Fruit fly (Drosophila melanogaster) whole organism, embryonic: ENCODE measurements around the gene CG10621.

Experiments
- Adf1 ChIP-seq: fragments of 200-800 bp; sonication (Bioruptor generic); IDR thresholded peaks from 2 replicates; pipeline ENCODE4 v1.3.6; 2022; ENCODE audit warnings: missing biosample characterization, missing genetic modification characterization
- Atf6 ChIP-seq: fragments of 200-800 bp; sonication (Bioruptor generic); IDR thresholded peaks from 2 replicates; pipeline ENCODE4 v1.3.6; 2022; ENCODE audit warnings: missing biosample characterization, missing genetic modification characterization
- B-H2 ChIP-seq: fragments of 200-800 bp; sonication (Bioruptor generic); optimal IDR thresholded peaks from 2 replicates; lab custom pipeline; 2018; ENCODE audit warnings: missing biosample characterization, mild to moderate bottlenecking, missing genetic modification characterization
- CG10209 ChIP-seq: fragments of 200-800 bp; sonication (Bioruptor generic); optimal IDR thresholded peaks from 3 replicates; lab custom pipeline; 2017; ENCODE audit warnings: missing biosample characterization, mild to moderate bottlenecking, missing genetic modification characterization, missing genetic modification reagents
- CG10321 ChIP-seq: fragments of 200-800 bp; sonication (Bioruptor generic); IDR thresholded peaks from 2 replicates; pipeline ENCODE4 v1.3.6; 2022; ENCODE audit warnings: missing biosample characterization, missing genetic modification characterization
- CG11723 ChIP-seq: fragments of 200-800 bp; sonication (Bioruptor generic); optimal IDR thresholded peaks from 2 replicates; lab custom pipeline; 2017; ENCODE audit warnings: missing biosample characterization, mild to moderate bottlenecking, missing genetic modification characterization
- CG12659 ChIP-seq: fragments of 200-800 bp; sonication (Bioruptor generic); optimal IDR thresholded peaks from 3 replicates; lab custom pipeline; 2017; ENCODE audit warnings: mild to moderate bottlenecking, missing biosample characterization, missing genetic modification reagents, missing genetic modification characterization
- CG13287 ChIP-seq: fragments of 200-800 bp; sonication (Bioruptor generic); IDR thresholded peaks from 2 replicates; pipeline ENCODE4 v1.3.6; 2022; ENCODE audit warnings: missing biosample characterization, missing genetic modification characterization; ENCODE audit not compliant: partially characterized antibody
- CG17328 ChIP-seq: fragments of 200-800 bp; sonication (Bioruptor generic); IDR thresholded peaks from 2 replicates; pipeline ENCODE4 v1.3.6; 2022; ENCODE audit warnings: missing biosample characterization, missing genetic modification characterization
- CG18011 ChIP-seq: fragments of 200-800 bp; sonication (Bioruptor generic); optimal IDR thresholded peaks from 2 replicates; lab custom pipeline; 2017; ENCODE audit warnings: missing biosample characterization, missing genetic modification characterization, mild to moderate bottlenecking, moderate library complexity, missing genotype
- CG3065 ChIP-seq: fragments of 200-800 bp; sonication (Bioruptor generic); optimal IDR thresholded peaks from 2 replicates; lab custom pipeline; 2016; ENCODE audit warnings: missing biosample characterization, missing genetic modification characterization
- CG31365 ChIP-seq: fragments of 200-800 bp; sonication (Bioruptor generic); optimal IDR thresholded peaks from 2 replicates; lab custom pipeline; 2018; ENCODE audit warnings: missing biosample characterization, mild to moderate bottlenecking, missing genetic modification characterization
- CG32772 ChIP-seq: fragments of 200-800 bp; sonication (Bioruptor generic); IDR thresholded peaks from 2 replicates; pipeline ENCODE4 v1.3.6; 2022; ENCODE audit warnings: missing biosample characterization, missing genetic modification characterization
- CG34422 ChIP-seq: fragments of 200-800 bp; sonication (Bioruptor generic); IDR thresholded peaks from 3 replicates; pipeline ENCODE4 v1.3.6; 2022; ENCODE audit warnings: missing biosample characterization, missing genetic modification characterization
- CG3726 ChIP-seq: fragments of 200-800 bp; sonication (Bioruptor generic); IDR thresholded peaks from 3 replicates; pipeline ENCODE4, ENCODE4 v1.3.6; 2022; ENCODE audit warnings: missing biosample characterization, missing genetic modification characterization
- CG42726 ChIP-seq: fragments of 200-800 bp; sonication (Bioruptor generic); IDR thresholded peaks from 2 replicates; pipeline ENCODE4 v1.3.6; 2022; ENCODE audit warnings: missing biosample characterization, missing genetic modification characterization; ENCODE audit not compliant: partially characterized antibody
- CG4360 ChIP-seq: fragments of 200-800 bp; sonication (Bioruptor generic); IDR thresholded peaks from 2 replicates; pipeline ENCODE4 v1.3.6; 2022; ENCODE audit warnings: missing biosample characterization, missing genetic modification characterization
- CG6791 ChIP-seq: fragments of 200-800 bp; sonication (Bioruptor generic); IDR thresholded peaks from 3 replicates; pipeline ENCODE4 v1.3.6; 2022; ENCODE audit warnings: missing biosample characterization, missing genetic modification characterization; ENCODE audit not compliant: partially characterized antibody
- CG8765 ChIP-seq: fragments of 200-800 bp; sonication (Bioruptor generic); IDR thresholded peaks from 2 replicates; pipeline ENCODE4 v1.3.6; 2022; ENCODE audit warnings: missing biosample characterization, missing genetic modification characterization
- CG8924 ChIP-seq: fragments of 200-800 bp; optimal IDR thresholded peaks from 3 replicates; lab custom pipeline; 2019; ENCODE audit warnings: missing biosample characterization, mild to moderate bottlenecking, missing genetic modification characterization, moderate library complexity
- Deaf1 ChIP-seq: fragments of 200-800 bp; optimal IDR thresholded peaks from 3 replicates; lab custom pipeline; 2019; ENCODE audit warnings: missing biosample characterization, mild to moderate bottlenecking, missing genetic modification characterization, moderate library complexity
- Drgx ChIP-seq: fragments of 200-800 bp; sonication (Bioruptor generic); IDR thresholded peaks from 2 replicates; pipeline ENCODE4 v1.3.6; 2022; ENCODE audit warnings: missing biosample characterization, missing genetic modification characterization
- Fer1 ChIP-seq: fragments of 200-800 bp; sonication (Bioruptor generic); optimal IDR thresholded peaks from 2 replicates; lab custom pipeline; 2017; ENCODE audit warnings: missing biosample characterization, mild to moderate bottlenecking, missing genetic modification characterization
- GATAe ChIP-seq: fragments of 200-800 bp; sonication (Bioruptor generic); conservative IDR thresholded peaks from 2 replicates; pipeline ENCODE4 v1.3.6; 2022; ENCODE audit warnings: missing biosample characterization, missing genetic modification characterization
- HmgD ChIP-seq: fragments of 200-800 bp; sonication (Bioruptor generic); optimal IDR thresholded peaks from 3 replicates; lab custom pipeline; 2016; ENCODE audit warnings: missing biosample characterization, missing genetic modification characterization
- HmgZ ChIP-seq: fragments of 200-800 bp; sonication (Bioruptor generic); optimal IDR thresholded peaks from 2 replicates; lab custom pipeline; 2018; ENCODE audit warnings: missing biosample characterization, mild to moderate bottlenecking, missing genetic modification characterization
- Kr ChIP-seq: fragments of 200-800 bp; sonication (Bioruptor generic); optimal IDR thresholded peaks from 2 replicates; lab custom pipeline; 2017; ENCODE audit warnings: missing biosample characterization, mild to moderate bottlenecking, missing genetic modification characterization
- Myb ChIP-seq: fragments of 200-800 bp; sonication (Bioruptor generic); optimal IDR thresholded peaks from 2 replicates; lab custom pipeline; 2016; ENCODE audit warnings: missing biosample characterization, missing genetic modification characterization
- NK7.1 ChIP-seq: fragments of 200-800 bp; sonication (Bioruptor generic); optimal IDR thresholded peaks from 3 replicates; lab custom pipeline; 2016; ENCODE audit warnings: missing biosample characterization, missing genetic modification characterization
- Nf-YA ChIP-seq: fragments of 200-800 bp; sonication (Bioruptor generic); IDR thresholded peaks from 2 replicates; pipeline ENCODE4 v1.3.6; 2022; ENCODE audit warnings: missing biosample characterization, missing genetic modification characterization
- Nf-YC ChIP-seq: fragments of 200-800 bp; optimal IDR thresholded peaks from 3 replicates; lab custom pipeline; 2019; ENCODE audit warnings: missing biosample characterization, mild to moderate bottlenecking, missing genetic modification characterization, moderate library complexity
- Opbp ChIP-seq: fragments of 200-800 bp; sonication (Bioruptor generic); IDR thresholded peaks from 3 replicates; pipeline ENCODE4 v1.3.6; 2022; ENCODE audit warnings: missing biosample characterization, missing genetic modification characterization; ENCODE audit not compliant: partially characterized antibody
- abd-A ChIP-seq: fragments of 200-800 bp; sonication (Bioruptor generic); optimal IDR thresholded peaks from 3 replicates; lab custom pipeline; 2019; ENCODE audit warnings: missing biosample characterization, mild to moderate bottlenecking, missing genetic modification characterization, moderate library complexity
- bsh ChIP-seq, 2 experiments: fragments of 200-800 bp; sonication (Bioruptor generic); optimal IDR thresholded peaks; 2 replicates each; lab custom pipeline; 2017 to 2018; ENCODE audit warnings: mild to moderate bottlenecking in 2 of 2, missing biosample characterization in 2 of 2, missing genetic modification characterization in 2 of 2, moderate library complexity in 1 of 2
- btn ChIP-seq: fragments of 200-800 bp; sonication (Bioruptor generic); optimal IDR thresholded peaks from 2 replicates; lab custom pipeline; 2016; ENCODE audit warnings: missing biosample characterization, missing genetic modification characterization
- cad ChIP-seq: fragments of >200 bp; optimal IDR thresholded peaks from 2 replicates; lab custom pipeline; 2017; ENCODE audit warnings: missing biosample characterization, missing genetic modification characterization
- ci ChIP-seq: fragments of 200-800 bp; sonication (Bioruptor generic); IDR thresholded peaks from 3 replicates; pipeline ENCODE4 v1.3.6; 2022; ENCODE audit warnings: missing biosample characterization, missing genetic modification characterization
- emc ChIP-seq: fragments of 200-800 bp; sonication (Bioruptor generic); optimal IDR thresholded peaks from 2 replicates; lab custom pipeline; 2016; ENCODE audit warnings: missing biosample characterization, missing genetic modification characterization
- hb ChIP-seq: fragments of 200-800 bp; sonication (Bioruptor generic); IDR thresholded peaks from 3 replicates; pipeline ENCODE4 v1.3.6; 2022; ENCODE audit warnings: missing biosample characterization, missing genetic modification characterization; ENCODE audit not compliant: partially characterized antibody
- hkb ChIP-seq, 2 experiments: fragments of 200-800 bp in 1 of 2; fragments of >200 bp in 1 of 2; sonication (Bioruptor generic) in 1 of 2; IDR thresholded peaks in 1 of 2; optimal IDR thresholded peaks in 1 of 2; 2 replicates each; pipeline versions ENCODE4 v1.3.6 to Lab custom; 2017 to 2022; ENCODE audit warnings: missing biosample characterization in 1 of 2, missing genetic modification characterization in 1 of 2
- kah ChIP-seq: fragments of 200-800 bp; sonication (Bioruptor generic); optimal IDR thresholded peaks from 2 replicates; lab custom pipeline; 2018; ENCODE audit warnings: missing biosample characterization, mild to moderate bottlenecking, missing genetic modification characterization
- lov ChIP-seq, 2 experiments: fragments of 200-800 bp in 1 of 2; fragments of >200 bp in 1 of 2; sonication (Bioruptor generic) in 1 of 2; IDR thresholded peaks in 1 of 2; optimal IDR thresholded peaks in 1 of 2; 2 replicates in 1 of 2; 3 replicates in 1 of 2; pipeline versions ENCODE4 v1.3.6 to Lab custom; 2017 to 2022; ENCODE audit warnings: missing biosample characterization in 1 of 2, missing genetic modification characterization in 1 of 2
- nerfin-1 ChIP-seq: fragments of 200-800 bp; sonication (Bioruptor generic); optimal IDR thresholded peaks from 3 replicates; lab custom pipeline; 2019; ENCODE audit warnings: missing biosample characterization, mild to moderate bottlenecking, missing genetic modification characterization, moderate library complexity
- nmo ChIP-seq: fragments of 200-800 bp; sonication (Bioruptor generic); optimal IDR thresholded peaks from 2 replicates; lab custom pipeline; 2018; ENCODE audit warnings: missing biosample characterization, mild to moderate bottlenecking, missing genetic modification characterization, moderate library complexity
- pb ChIP-seq: fragments of 200-800 bp; sonication (Bioruptor generic); optimal IDR thresholded peaks from 3 replicates; lab custom pipeline; 2016; ENCODE audit warnings: missing biosample characterization, missing genetic modification characterization
- tna ChIP-seq: fragments of 200-800 bp; sonication (Bioruptor generic); IDR thresholded peaks from 2 replicates; pipeline ENCODE4 v1.3.6; 2022; ENCODE audit warnings: missing biosample characterization, missing genetic modification characterization; ENCODE audit not compliant: partially characterized antibody
- ttk ChIP-seq: fragments of 200-800 bp; sonication (Bioruptor generic); IDR thresholded peaks from 2 replicates; pipeline ENCODE4 v2.1.2; 2022; ENCODE audit warnings: missing biosample characterization, missing genetic modification characterization
- vvl ChIP-seq: fragments of 200-800 bp; sonication (Bioruptor generic); IDR thresholded peaks from 2 replicates; pipeline ENCODE4 v1.3.6; 2022; ENCODE audit warnings: missing biosample characterization, missing genetic modification characterization
- zfh1 ChIP-seq: fragments of 200-800 bp; sonication (Bioruptor generic); IDR thresholded peaks from 3 replicates; pipeline ENCODE4 v1.3.6; 2022; ENCODE audit warnings: missing biosample characterization, missing genetic modification characterization

Gene CG10621

DNA sequence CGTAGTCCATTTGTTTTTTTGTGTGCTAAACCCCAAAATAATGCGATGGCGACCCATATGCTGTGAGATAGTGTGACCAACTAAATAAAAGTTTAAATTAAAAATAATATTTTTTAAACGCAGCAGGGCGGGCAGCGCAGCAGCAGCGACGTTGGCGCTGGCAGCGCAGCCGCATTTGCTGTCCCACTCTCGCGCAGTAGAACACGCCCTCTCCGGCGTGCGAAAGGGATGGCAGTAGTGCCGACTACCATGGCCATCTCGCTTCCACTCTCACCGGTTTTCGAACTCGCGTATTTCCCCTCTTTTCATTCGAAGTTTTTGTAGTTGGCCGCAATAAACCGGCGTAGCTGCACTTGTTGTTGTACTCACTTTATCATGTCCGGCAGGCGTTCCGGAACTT, 18.2 kb downstream of the CG10621 start (continued):
- peak; percentile 19 for TF ChIP-seq nmo (GFP tag; lab: Kevin White, UChicago)
- 0 out of 2 replicates have a peak, but pooled peaks have one; percentile 28 for TF ChIP-seq Atf6 (GFP tag; lab: Robert Waterston, UW)
- TF ChIP-seq CG11723: peak; percentile 9
- peak; percentile 78; the same call in 1 of the 2 replicates for TF ChIP-seq CG42726 (GFP tag; lab: Robert Waterston, UW)
- TF ChIP-seq Drgx (GFP tag; lab: Robert Waterston, UW): peak; percentile 32; the same call in 1 of the 2 replicates
- no peak for TF ChIP-seq bsh (GFP tag; optimal IDR thresholded peaks at IDR 0.05; lab: Kevin White, UChicago)
- TF ChIP-seq ttk: peak; percentile 29; the same call in 1 of the 2 replicates
- peak; percentile 48; the same call in 1 of the 2 replicates for TF ChIP-seq CG8765 (GFP tag; lab: Robert Waterston, UW)
- TF ChIP-seq hb (GFP tag; lab: Robert Waterston, UW): no peak
- no peak for TF ChIP-seq pb (GFP tag; lab: Kevin White, UChicago)
- TF ChIP-seq Nf-YA (GFP tag; lab: Robert Waterston, UW): peak; percentile 81
- TF ChIP-seq Nf-YC: peak; percentile 98
- TF ChIP-seq B-H2 (GFP tag; lab: Kevin White, UChicago): peak; percentile 1
- TF ChIP-seq Kr (GFP tag; lab: Kevin White, UChicago): no peak
- peak; percentile 58; the same call in 1 of the 2 replicates for TF ChIP-seq tna (GFP tag; lab: Robert Waterston, UW)
- TF ChIP-seq cad: peak; percentile 49
- no peak for TF ChIP-seq hkb (optimal IDR thresholded peaks at IDR 0.05; lab: Kevin White, UChicago)
- peak; percentile 58; the same call in 1 of the 2 replicates for TF ChIP-seq hkb (GFP tag; IDR thresholded peaks at IDR 0.05; lab: Robert Waterston, UW)
- 0 out of 2 replicates have a peak, but pooled peaks have one; percentile 20 for TF ChIP-seq CG17328 (GFP tag; lab: Robert Waterston, UW)
- peak; percentile 83 for TF ChIP-seq CG4360 (GFP tag; lab: Robert Waterston, UW)
- peak; percentile 15 for TF ChIP-seq nerfin-1 (tag; lab: Kevin White, UChicago)
- TF ChIP-seq HmgZ (tag; lab: Kevin White, UChicago): peak; percentile 38
- TF ChIP-seq ci: peak; percentile 81
- no peak for TF ChIP-seq Myb (GFP tag; lab: Kevin White, UChicago)
- no peak for TF ChIP-seq NK7.1 (GFP tag; lab: Kevin White, UChicago)
- no peak for TF ChIP-seq CG31365
- TF ChIP-seq btn (GFP tag; lab: Kevin White, UChicago): no peak
- TF ChIP-seq CG32772 (GFP tag; lab: Robert Waterston, UW): no peak
- peak; percentile 47; the same call in 1 of the 2 replicates for TF ChIP-seq CG13287 (GFP tag; lab: Robert Waterston, UW)
- TF ChIP-seq CG6791 (GFP tag; lab: Robert Waterston, UW): peak; percentile 59; the same call in 2 of the 3 replicates
- TF ChIP-seq CG10209 (GFP tag; lab: Kevin White, UChicago): no peak
- TF ChIP-seq CG18011 (GFP tag; lab: Kevin White, UChicago): no peak
- peak; percentile 66 for TF ChIP-seq vvl
- peak; percentile 74; the same call in 1 of the 3 replicates for TF ChIP-seq CG34422 (GFP tag; lab: Robert Waterston, UW)
- TF ChIP-seq Fer1 (GFP tag; lab: Kevin White, UChicago): no peak
- TF ChIP-seq Adf1 (GFP tag; lab: Robert Waterston, UW): peak; percentile 100
- TF ChIP-seq GATAe (GFP tag; lab: Robert Waterston, UW): no peak
- peak; percentile 27 for TF ChIP-seq kah
- no peak for TF ChIP-seq lov (optimal IDR thresholded peaks at IDR 0.05; lab: Kevin White, UChicago)
- 0 out of 3 replicates have a peak, but pooled peaks have one; percentile 29 for TF ChIP-seq lov (GFP tag; IDR thresholded peaks at IDR 0.05; lab: Robert Waterston, UW)
- TF ChIP-seq Deaf1 (tag; lab: Kevin White, UChicago): peak; percentile 86
- TF ChIP-seq zfh1 (GFP tag; lab: Robert Waterston, UW): 0 out of 3 replicates have a peak, but pooled peaks have one; percentile 27
- peak; percentile 30 for TF ChIP-seq CG3065 (GFP tag; lab: Kevin White, UChicago)
- TF ChIP-seq Opbp (GFP tag; lab: Robert Waterston, UW): peak; percentile 54; the same call in 1 of the 3 replicates
- TF ChIP-seq CG10321 (GFP tag; lab: Robert Waterston, UW): peak; percentile 100
- no peak for TF ChIP-seq HmgD (GFP tag; lab: Kevin White, UChicago)
- TF ChIP-seq CG3726 (GFP tag; lab: Robert Waterston, UW): no peak
- peak; percentile 12 for TF ChIP-seq abd-A (tag; lab: Kevin White, UChicago)
- TF ChIP-seq CG8924 (tag; lab: Kevin White, UChicago): peak; percentile 5
- TF ChIP-seq CG12659 (GFP tag; lab: Kevin White, UChicago): no peak
- TF ChIP-seq emc (GFP tag; lab: Kevin White, UChicago): no peak
